Worm (Caenorhabditis elegans): ENCODE results near the gene pgl-1.

- TF ChIP-seq nhr-77 (tag; optimal IDR thresholded peaks at IDR 0.05) (no peak), lin-11 (tag; optimal IDR thresholded peaks at IDR 0.05) (no peak), snpc-4 (tag; optimal IDR thresholded peaks at IDR 0.05) (no peak), unc-62 (GFP tag; optimal IDR thresholded peaks at IDR 0.05) (no peak), nhr-25 (tag; optimal IDR thresholded peaks at IDR 0.05) (no peak), mdl-1 (tag; optimal IDR thresholded peaks at IDR 0.05) (peak in 1 of 2 experiments; percentile 50), lin-13 (GFP tag; optimal IDR thresholded peaks at IDR 0.05) (no peak), nhr-237 (tag; optimal IDR thresholded peaks at IDR 0.05) (no peak), ztf-11 (tag; optimal IDR thresholded peaks at IDR 0.05) (no peak), nhr-129 (tag; optimal IDR thresholded peaks at IDR 0.05) (peak; percentile 9), Y55F3AM.14 (GFP tag; optimal IDR thresholded peaks at IDR 0.05) (no peak)
Measured at ce11 chrIV:6956668-6957067, 20.4 kb downstream of the pgl-1 start.
